Fruit fly (Drosophila melanogaster) whole organism, wandering third instar larva: ENCODE measurements around the gene fend.
A peak's percentile ranks its signal among the peaks of the same experiment; 100 is the strongest.

ENCODE experiments used
- Abd-B ChIP-seq: fragments of >200 bp; optimal IDR thresholded peaks from 2 replicates; lab custom pipeline; 2017; ENCODE audit warnings: missing biosample characterization, missing genetic modification characterization
- CG32264 ChIP-seq: fragments of 200-800 bp; sonication (Bioruptor generic); optimal IDR thresholded peaks from 2 replicates; lab custom pipeline; 2016; ENCODE audit warnings: missing biosample characterization, missing genetic modification characterization
- CG9705 ChIP-seq: fragments of 200-800 bp; sonication (Bioruptor generic); optimal IDR thresholded peaks from 2 replicates; lab custom pipeline; 2018; ENCODE audit warnings: missing biosample characterization, mild to moderate bottlenecking, missing genetic modification characterization
- CrebA ChIP-seq: fragments of 200-800 bp; sonication (Bioruptor generic); optimal IDR thresholded peaks from 2 replicates; lab custom pipeline; 2016; ENCODE audit warnings: missing biosample characterization, mild to moderate bottlenecking, missing genetic modification characterization, borderline replicate concordance
- Dfd ChIP-seq: fragments of >200 bp; optimal IDR thresholded peaks from 2 replicates; lab custom pipeline; 2017; ENCODE audit warnings: missing biosample characterization, missing genetic modification characterization
- Dif ChIP-seq: fragments of 200-275, 200-300 bp; sonication (Bioruptor generic); optimal IDR thresholded peaks from 2 replicates; lab custom pipeline; 2018; ENCODE audit warnings: missing biosample characterization, missing genetic modification characterization; ENCODE audit not compliant: partially characterized antibody
- GATAd ChIP-seq: sonication (Bioruptor generic); optimal IDR thresholded peaks from 2 replicates; lab custom pipeline; 2016; ENCODE audit warnings: missing biosample characterization, missing genetic modification characterization
- HLH106 ChIP-seq: fragments of 200-800 bp; optimal IDR thresholded peaks from 3 replicates; lab custom pipeline; 2019; ENCODE audit warnings: missing biosample characterization, mild to moderate bottlenecking, missing genetic modification characterization, moderate library complexity
- Hnf4 ChIP-seq: fragments of 200-800 bp; sonication (Bioruptor generic); optimal IDR thresholded peaks from 2 replicates; lab custom pipeline; 2016; ENCODE audit warnings: missing biosample characterization, mild to moderate bottlenecking, missing genetic modification characterization
- Hr78 ChIP-seq: fragments of >200 bp; optimal IDR thresholded peaks from 2 replicates; lab custom pipeline; 2017; ENCODE audit warnings: missing biosample characterization, missing genetic modification characterization
- Hr83 ChIP-seq: fragments of 200-300 bp; sonication (Bioruptor generic); optimal IDR thresholded peaks from 2 replicates; lab custom pipeline; 2016; ENCODE audit warnings: missing biosample characterization, mild to moderate bottlenecking, missing genetic modification characterization, moderate library complexity; ENCODE audit not compliant: poor library complexity, severe bottlenecking
- Jra ChIP-seq: sonication (Bioruptor generic); optimal IDR thresholded peaks from 2 replicates; lab custom pipeline; 2016; ENCODE audit warnings: missing biosample characterization, missing genetic modification characterization
- Mio ChIP-seq: sonication (Bioruptor generic); optimal IDR thresholded peaks from 2 replicates; lab custom pipeline; 2016; ENCODE audit warnings: missing biosample characterization, missing genetic modification characterization
- Myc ChIP-seq: fragments of >200 bp; optimal IDR thresholded peaks from 2 replicates; lab custom pipeline; 2017
- N ChIP-seq: fragments of >200 bp; optimal IDR thresholded peaks from 2 replicates; lab custom pipeline; 2018; ENCODE audit warnings: missing biosample characterization, missing external identifiers, missing genetic modification characterization
- OdsH ChIP-seq: fragments of 200-800 bp; sonication (Bioruptor generic); optimal IDR thresholded peaks from 2 replicates; lab custom pipeline; 2016; ENCODE audit warnings: missing biosample characterization, mild to moderate bottlenecking, missing genetic modification characterization
- Rel ChIP-seq, 2 experiments: fragments of 200-800 bp; sonication (Bioruptor generic) in 1 of 2; optimal IDR thresholded peaks; 2 replicates in 1 of 2; 3 replicates in 1 of 2; lab custom pipeline; 2016 to 2019; ENCODE audit warnings: mild to moderate bottlenecking in 2 of 2, missing biosample characterization in 2 of 2, missing genetic modification characterization in 2 of 2, moderate library complexity in 1 of 2
- Sp1 ChIP-seq: fragments of 200-800 bp; sonication (Bioruptor generic); optimal IDR thresholded peaks from 3 replicates; lab custom pipeline; 2019; ENCODE audit warnings: missing biosample characterization, mild to moderate bottlenecking, missing genetic modification characterization, moderate library complexity
- Vsx2 ChIP-seq: fragments of 200-300, 225-300 bp; sonication (Bioruptor generic); optimal IDR thresholded peaks from 2 replicates; lab custom pipeline; 2018; ENCODE audit warnings: missing biosample characterization, missing genetic modification characterization; ENCODE audit not compliant: partially characterized antibody
- br ChIP-seq: fragments of 200-800 bp; sonication (Bioruptor generic); optimal IDR thresholded peaks from 2 replicates; lab custom pipeline; 2016; ENCODE audit warnings: missing biosample characterization, missing genetic modification characterization
- brk ChIP-seq: fragments of 200-800 bp; sonication (Bioruptor generic); optimal IDR thresholded peaks from 2 replicates; lab custom pipeline; 2016; ENCODE audit warnings: missing biosample characterization, mild to moderate bottlenecking, missing genetic modification characterization
- dl ChIP-seq, 2 experiments: fragments of 175-275, 200-275 bp in 1 of 2; fragments of 200-275 bp in 1 of 2; sonication (Bioruptor generic); optimal IDR thresholded peaks; lab custom pipeline; 2018; ENCODE audit warnings: mild to moderate bottlenecking in 2 of 2, missing biosample characterization in 2 of 2, missing genetic modification characterization in 2 of 2, moderate library complexity in 2 of 2; ENCODE audit not compliant: partially characterized antibody in 2 of 2, insufficient read depth in 1 of 2
- dmrt93B ChIP-seq: fragments of 200-800 bp; sonication (Bioruptor generic); optimal IDR thresholded peaks from 2 replicates; lab custom pipeline; 2018; ENCODE audit warnings: missing biosample characterization, mild to moderate bottlenecking, missing genetic modification characterization
- dsf ChIP-seq: sonication (Bioruptor generic); optimal IDR thresholded peaks from 2 replicates; lab custom pipeline; 2016; ENCODE audit warnings: missing biosample characterization, missing genetic modification characterization, borderline replicate concordance
- ey ChIP-seq: fragments of 200-800 bp; sonication (Bioruptor generic); optimal IDR thresholded peaks from 2 replicates; lab custom pipeline; 2016; ENCODE audit warnings: missing biosample characterization, missing genetic modification characterization
- foxo ChIP-seq, 2 experiments: fragments of 200-800 bp; sonication (Bioruptor generic); optimal IDR thresholded peaks; 2 replicates in 1 of 2; 3 replicates in 1 of 2; lab custom pipeline; 2016 to 2017; ENCODE audit warnings: missing biosample characterization in 2 of 2, missing genetic modification characterization in 2 of 2
- fru ChIP-seq: fragments of 200-800 bp; sonication (Bioruptor generic); optimal IDR thresholded peaks from 3 replicates; lab custom pipeline; 2016; ENCODE audit warnings: missing biosample characterization, mild to moderate bottlenecking, missing genetic modification characterization
- h ChIP-seq: fragments of 200-800 bp; sonication (Bioruptor generic); optimal IDR thresholded peaks from 3 replicates; lab custom pipeline; 2016; ENCODE audit warnings: missing biosample characterization, mild to moderate bottlenecking, missing genetic modification characterization
- jim ChIP-seq: fragments of 175-275, 200-325 bp; sonication (Bioruptor generic); optimal IDR thresholded peaks from 2 replicates; lab custom pipeline; 2016; ENCODE audit warnings: missing biosample characterization, mild to moderate bottlenecking, missing genetic modification characterization
- lola ChIP-seq: fragments of >200 bp; optimal IDR thresholded peaks from 2 replicates; lab custom pipeline; 2017; ENCODE audit warnings: missing biosample characterization, missing genetic modification characterization
- pan ChIP-seq: fragments of >200 bp; optimal IDR thresholded peaks from 2 replicates; lab custom pipeline; 2017
- psq ChIP-seq: fragments of 200-800 bp; sonication (Bioruptor generic); optimal IDR thresholded peaks from 3 replicates; lab custom pipeline; 2017; ENCODE audit warnings: missing biosample characterization, mild to moderate bottlenecking, missing genetic modification characterization, moderate library complexity
- rgr ChIP-seq: fragments of 200-800 bp; sonication (Bioruptor generic); optimal IDR thresholded peaks from 3 replicates; lab custom pipeline; 2016; ENCODE audit warnings: missing biosample characterization, mild to moderate bottlenecking, missing genetic modification characterization
- sage ChIP-seq: fragments of 200-800 bp; sonication (Bioruptor generic); optimal IDR thresholded peaks from 2 replicates; lab custom pipeline; 2016; ENCODE audit warnings: missing biosample characterization, mild to moderate bottlenecking, missing genetic modification characterization
- sv ChIP-seq: fragments of 200-800 bp; sonication (Bioruptor generic); optimal IDR thresholded peaks from 3 replicates; lab custom pipeline; 2016; ENCODE audit warnings: missing biosample characterization, missing genetic modification characterization
- tai ChIP-seq: sonication (Bioruptor generic); optimal IDR thresholded peaks from 2 replicates; lab custom pipeline; 2016; ENCODE audit warnings: missing biosample characterization, missing genetic modification characterization
- usp ChIP-seq: fragments of >200 bp; optimal IDR thresholded peaks from 2 replicates; lab custom pipeline; 2017; ENCODE audit warnings: missing biosample characterization, missing genetic modification characterization
- woc ChIP-seq: sonication (Bioruptor generic); optimal IDR thresholded peaks from 2 replicates; lab custom pipeline; 2016; ENCODE audit warnings: missing biosample characterization, mild to moderate bottlenecking, missing genetic modification characterization

fend gene

DNA sequence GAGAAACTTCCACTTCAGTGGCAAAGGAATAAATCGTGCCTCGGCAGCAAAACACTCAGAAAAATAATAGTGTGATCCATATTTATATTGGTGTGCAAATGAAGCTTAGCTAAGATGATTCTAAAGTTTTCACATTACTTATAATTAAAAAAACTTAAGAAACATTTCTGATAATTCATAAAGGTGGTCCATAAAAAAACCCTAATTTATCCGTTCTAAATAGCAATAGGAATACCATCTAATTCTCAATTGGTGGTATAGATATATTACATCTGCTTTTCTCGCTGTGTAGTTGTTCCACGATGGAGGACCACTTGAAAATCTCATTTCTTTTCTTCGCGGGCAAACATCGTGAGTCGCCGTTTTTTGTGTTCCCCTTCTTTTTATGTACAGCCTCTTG lies 20.2 kb upstream of the fend start (continued):
- TF ChIP-seq Mio (GFP tag; lab: Kevin White, UChicago) (no peak), N (GFP tag; lab: Kevin White, UChicago) (no peak), OdsH (GFP tag; lab: Kevin White, UChicago) (peak; percentile 33), Jra (GFP tag; lab: Kevin White, UChicago) (no peak), Dif (GFP tag; lab: Kevin White, UChicago) (no peak), CG32264 (GFP tag; lab: Kevin White, UChicago) (no peak), brk (GFP tag; lab: Kevin White, UChicago) (no peak), HLH106 (tag; lab: Kevin White, UChicago) (peak; percentile 65), foxo (GFP tag; optimal IDR thresholded peaks at IDR 0.05; lab: Kevin White, UChicago) (peak in 1 of 2 experiments; percentile 65), CrebA (GFP tag; lab: Kevin White, UChicago) (no peak)

- TF ChIP-seq N (GFP tag; lab: Kevin White, UChicago) (peak; percentile 65), Hr83 (GFP tag; lab: Kevin White, UChicago) (peak; percentile 84), woc (peak; percentile 48), Myc (lab: Kevin White, UChicago) (no peak), h (GFP tag; lab: Kevin White, UChicago) (peak; percentile 61), dmrt93B (GFP tag; lab: Kevin White, UChicago) (no peak), fru (GFP tag; lab: Kevin White, UChicago) (peak; percentile 65), sv (GFP tag; lab: Kevin White, UChicago) (peak; percentile 24), Sp1 (GFP tag; lab: Kevin White, UChicago) (peak; percentile 51), Dif (GFP tag; lab: Kevin White, UChicago) (no peak), CG32264 (GFP tag; lab: Kevin White, UChicago) (no peak), psq (peak; percentile 41), brk (GFP tag; lab: Kevin White, UChicago) (no peak), pan (lab: Kevin White, UChicago) (no peak), Hr78 (GFP tag; lab: Kevin White, UChicago) (no peak), sage (GFP tag; lab: Kevin White, UChicago) (no peak), Mio (GFP tag; lab: Kevin White, UChicago) (no peak), Jra (GFP tag; lab: Kevin White, UChicago) (peak; percentile 47), foxo (GFP tag; optimal IDR thresholded peaks at IDR 0.05; lab: Kevin White, UChicago) (peak in 1 of 2 experiments; percentile 54), dl (GFP tag; optimal IDR thresholded peaks at IDR 0.05; lab: Kevin White, UChicago; ENCODE audit: insufficient read depth in 1 of 2, partially characterized antibody in 2 of 2) (peak in 1 of 2 experiments; percentile 41), OdsH (GFP tag; lab: Kevin White, UChicago) (no peak), br (GFP tag; lab: Kevin White, UChicago) (no peak), HLH106 (tag; lab: Kevin White, UChicago) (peak; percentile 42), lola (no peak), Rel (GFP tag; optimal IDR thresholded peaks at IDR 0.05; lab: Kevin White, UChicago) (peak; percentile 42), Rel (tag; optimal IDR thresholded peaks at IDR 0.05; lab: Kevin White, UChicago) (peak; percentile 69), GATAd (GFP tag; lab: Kevin White, UChicago) (no peak), CrebA (GFP tag; lab: Kevin White, UChicago) (no peak), jim (GFP tag; lab: Kevin White, UChicago) (peak; percentile 88), Dfd (GFP tag; lab: Kevin White, UChicago) (no peak), ey (GFP tag; lab: Kevin White, UChicago) (peak; percentile 9), Vsx2 (no peak), tai (GFP tag; lab: Kevin White, UChicago) (no peak), rgr (peak; percentile 52), dsf (no peak), Abd-B (GFP tag; lab: Kevin White, UChicago) (no peak), usp (GFP tag; lab: Kevin White, UChicago) (no peak), Hnf4 (no peak), CG9705 (GFP tag; lab: Kevin White, UChicago) (no peak)
Observed at dm6 chrX:9152127-9152598, 17.3 kb upstream of the fend start.
